Worm (Caenorhabditis elegans) whole organism, L4 larva: ENCODE results near the gene ncr-2.

Source experiments
- F49E8.2 ChIP-seq: sonication (generic microtip); optimal IDR thresholded peaks from 2 replicates; lab custom pipeline; 2016; ENCODE audit warnings: missing compliant biosample characterization, mild to moderate bottlenecking, missing genetic modification characterization, borderline replicate concordance
- egl-43 ChIP-seq: fragments of 200-800 bp; sonication (Bioruptor generic); IDR thresholded peaks from 2 replicates; pipeline ENCODE4 v1.3.6; 2022; ENCODE audit warnings: missing genetic modification reagents, missing genetic modification characterization, missing compliant biosample characterization
- lin-13 ChIP-seq: fragments of 150-350 bp; optimal IDR thresholded peaks from 2 replicates; lab custom pipeline; 2014; ENCODE audit warnings: missing biosample characterization, missing genetic modification reagents, missing genetic modification characterization

ce11 chrIII:8286003-8286402, 27.9 kb downstream of the ncr-2 start:
- TF ChIP-seq lin-13 (GFP tag; lab: Kevin White, UChicago), result no peak
- TF ChIP-seq egl-43 (GFP tag; lab: Robert Waterston, UW), result no peak
- no peak for TF ChIP-seq F49E8.2 (tag; lab: Kevin White, UChicago)
